Worm (Caenorhabditis elegans) whole organism, L1 larva: ENCODE data around the gene Y71H10B.1.

Source experiments
- F16B12.6 ChIP-seq: fragments of 150-350 bp; optimal IDR thresholded peaks from 2 replicates; lab custom pipeline; 2014; ENCODE audit warnings: missing biosample characterization, missing genetic modification characterization
- aha-1 ChIP-seq: fragments of 150-350 bp; optimal IDR thresholded peaks from 2 replicates; lab custom pipeline; 2014; ENCODE audit warnings: missing biosample characterization, missing genetic modification characterization
- blmp-1 ChIP-seq: fragments of 150-350 bp; optimal IDR thresholded peaks from 2 replicates; lab custom pipeline; 2014; ENCODE audit warnings: missing biosample characterization, missing genetic modification characterization
- ceh-82 ChIP-seq, 3 experiments: fragments of 150-350 bp in 1 of 3; sonication (generic microtip) in 2 of 3; optimal IDR thresholded peaks; 2 replicates each; lab custom pipeline; 2014 to 2017; ENCODE audit warnings: missing biosample characterization in 3 of 3, missing genetic modification characterization in 3 of 3
- dpl-1 ChIP-seq, 3 experiments: fragments of 150-350 bp in 2 of 3; sonication (generic microtip) in 1 of 3; optimal IDR thresholded peaks; 2 replicates each; lab custom pipeline; 2014 to 2017; ENCODE audit warnings: missing biosample characterization in 3 of 3, missing genetic modification characterization in 3 of 3, missing genetic modification reagents in 3 of 3
- dsc-1 ChIP-seq: sonication (generic microtip); optimal IDR thresholded peaks from 2 replicates; lab custom pipeline; 2016; ENCODE audit warnings: mild to moderate bottlenecking, missing genetic modification characterization, missing compliant biosample characterization
- efl-1 ChIP-seq, 4 experiments: fragments of 150-350 bp; optimal IDR thresholded peaks in 3 of 4; peaks in 1 of 4; 1 replicate in 1 of 4; 2 replicates in 3 of 4; lab custom pipeline; 2014; ENCODE audit warnings: missing biosample characterization in 2 of 4, missing genetic modification characterization in 2 of 4, missing genetic modification reagents in 2 of 4
- egl-13 ChIP-seq: sonication (generic microtip); optimal IDR thresholded peaks from 2 replicates; lab custom pipeline; 2016; ENCODE audit warnings: missing genotype, missing genetic modification reagents, missing genetic modification characterization, missing compliant biosample characterization
- egl-27 ChIP-seq, 2 experiments: fragments of 150-350 bp in 1 of 2; sonication (generic microtip); optimal IDR thresholded peaks; 3 replicates each; lab custom pipeline; 2017 to 2018; ENCODE audit warnings: missing biosample characterization in 2 of 2, missing genetic modification characterization in 2 of 2, missing genetic modification reagents in 2 of 2
- elt-2 ChIP-seq: sonication (generic microtip); optimal IDR thresholded peaks from 2 replicates; lab custom pipeline; 2016; ENCODE audit warnings: missing genetic modification characterization, mild to moderate bottlenecking, inconsistent platforms, missing compliant biosample characterization, missing genetic modification reagents
- elt-3 ChIP-seq, 6 experiments: fragments of 150-350 bp in 1 of 6; sonication (generic microtip); optimal IDR thresholded peaks; 2 replicates each; lab custom pipeline; 2017 to 2018; ENCODE audit warnings: missing biosample characterization in 6 of 6, missing genetic modification characterization in 6 of 6, inconsistent platforms in 1 of 6
- ets-5 ChIP-seq: fragments of 200-800 bp; sonication (Bioruptor generic); IDR thresholded peaks from 2 replicates; pipeline ENCODE4 v1.3.6; 2022; ENCODE audit warnings: missing genetic modification characterization, missing compliant biosample characterization
- fkh-10 ChIP-seq: sonication (generic microtip); optimal IDR thresholded peaks from 2 replicates; lab custom pipeline; 2017; ENCODE audit warnings: missing biosample characterization, missing genetic modification reagents, missing genetic modification characterization
- fkh-8 ChIP-seq: sonication (generic microtip); optimal IDR thresholded peaks from 2 replicates; lab custom pipeline; 2016; ENCODE audit warnings: mild to moderate bottlenecking, missing genetic modification characterization, missing compliant biosample characterization
- fos-1 ChIP-seq: fragments of 150-350 bp; optimal IDR thresholded peaks from 2 replicates; lab custom pipeline; 2014; ENCODE audit warnings: missing biosample characterization, missing genetic modification characterization
- lin-13 ChIP-seq: fragments of 150-350 bp; optimal IDR thresholded peaks from 2 replicates; lab custom pipeline; 2014; ENCODE audit warnings: missing biosample characterization, missing genetic modification reagents, missing genetic modification characterization
- lin-14 ChIP-seq: fragments of 200-800 bp; sonication (Bioruptor generic); optimal IDR thresholded peaks from 2 replicates; lab custom pipeline; 2018; ENCODE audit warnings: mild to moderate bottlenecking, missing genetic modification characterization, moderate library complexity, missing compliant biosample characterization
- lin-35 ChIP-seq, 2 experiments: fragments of 150-350 bp; optimal IDR thresholded peaks; 2 replicates each; lab custom pipeline; 2014; ENCODE audit warnings: missing biosample characterization in 2 of 2, missing genetic modification characterization in 2 of 2, missing genetic modification reagents in 2 of 2
- lin-39 ChIP-seq: fragments of 150-350 bp; optimal IDR thresholded peaks from 2 replicates; lab custom pipeline; 2014; ENCODE audit warnings: missing biosample characterization, missing genetic modification reagents, missing genetic modification characterization
- mdl-1 ChIP-seq, 2 experiments: fragments of 150-350 bp; optimal IDR thresholded peaks; 2 replicates each; lab custom pipeline; 2014 to 2017; ENCODE audit warnings: missing biosample characterization in 2 of 2, missing genetic modification characterization in 2 of 2, inconsistent platforms in 1 of 2
- nhr-20 ChIP-seq: sonication (generic microtip); optimal IDR thresholded peaks from 2 replicates; lab custom pipeline; 2016; ENCODE audit warnings: mild to moderate bottlenecking, missing genetic modification characterization, missing compliant biosample characterization
- nhr-28 ChIP-seq: fragments of 150-350 bp; optimal IDR thresholded peaks from 2 replicates; lab custom pipeline; 2014; ENCODE audit warnings: missing biosample characterization, missing genetic modification characterization
- nhr-47 ChIP-seq: sonication (generic microtip); optimal IDR thresholded peaks from 2 replicates; lab custom pipeline; 2016; ENCODE audit warnings: mild to moderate bottlenecking, missing genetic modification characterization, moderate library complexity, missing compliant biosample characterization
- nhr-71 ChIP-seq: sonication (generic microtip); optimal IDR thresholded peaks from 2 replicates; lab custom pipeline; 2016; ENCODE audit warnings: mild to moderate bottlenecking, missing genetic modification characterization, moderate library complexity, missing compliant biosample characterization
- nhr-85 ChIP-seq: sonication (generic microtip); peaks from one replicate; lab custom pipeline; 2016; ENCODE audit warnings: missing genetic modification characterization, inconsistent platforms, missing compliant biosample characterization
- pax-3 ChIP-seq: fragments of 200-800 bp; sonication (Bioruptor generic); optimal IDR thresholded peaks from 2 replicates; lab custom pipeline; 2018; ENCODE audit warnings: mild to moderate bottlenecking, missing genetic modification characterization, moderate library complexity, missing compliant biosample characterization
- pqm-1 ChIP-seq: sonication (generic microtip); optimal IDR thresholded peaks from 3 replicates; lab custom pipeline; 2017; ENCODE audit warnings: missing biosample characterization, missing genetic modification characterization
- rnt-1 ChIP-seq: sonication (generic microtip); optimal IDR thresholded peaks from 2 replicates; lab custom pipeline; 2016; ENCODE audit warnings: mild to moderate bottlenecking, missing genetic modification characterization, moderate library complexity, missing compliant biosample characterization
- snpc-4 ChIP-seq: fragments of 150-350 bp; optimal IDR thresholded peaks from 2 replicates; lab custom pipeline; 2014; ENCODE audit warnings: missing biosample characterization, missing genetic modification characterization
- tlp-1 ChIP-seq: fragments of 150-350 bp; optimal IDR thresholded peaks from 2 replicates; lab custom pipeline; 2014; ENCODE audit warnings: missing biosample characterization, missing genetic modification characterization
- unc-86 ChIP-seq: sonication (generic microtip); optimal IDR thresholded peaks from 2 replicates; lab custom pipeline; 2016; ENCODE audit warnings: missing genetic modification characterization, missing compliant biosample characterization
- unc-98 ChIP-seq: fragments of 200-800 bp; sonication (Bioruptor generic); IDR thresholded peaks from 2 replicates; pipeline ENCODE4 v1.3.6; 2022; ENCODE audit warnings: missing genetic modification characterization, missing compliant biosample characterization
- xbp-1 ChIP-seq: sonication (generic microtip); optimal IDR thresholded peaks from 2 replicates; lab custom pipeline; 2016; ENCODE audit warnings: missing genetic modification characterization, missing compliant biosample characterization

Y71H10B.1 gene

DNA sequence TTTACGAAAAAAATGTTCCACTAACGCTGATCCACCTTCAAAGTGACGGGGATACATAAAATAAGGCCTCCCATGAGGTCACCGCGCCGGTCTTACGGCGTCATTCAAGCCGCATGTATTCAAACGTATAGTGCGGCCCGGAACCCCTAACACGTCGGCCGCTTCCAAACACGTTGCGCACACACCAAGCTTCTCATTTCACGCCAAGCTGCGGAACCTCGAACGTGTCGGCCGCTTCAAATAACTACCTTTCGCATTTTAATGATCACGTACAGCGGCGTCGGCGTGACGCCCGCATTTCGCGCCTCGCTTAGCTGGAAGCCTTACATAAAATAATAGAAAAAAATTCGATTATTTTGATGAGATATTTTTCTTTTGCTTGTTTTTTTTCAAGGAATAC is 3.4 kb upstream of the Y71H10B.1 start (continued):
- TF ChIP-seq snpc-4 (tag; lab: Kevin White, UChicago): peak; percentile 94
- TF ChIP-seq nhr-28 (tag; lab: Kevin White, UChicago): no peak
- no peak for TF ChIP-seq lin-13 (GFP tag; lab: Kevin White, UChicago)

DNA sequence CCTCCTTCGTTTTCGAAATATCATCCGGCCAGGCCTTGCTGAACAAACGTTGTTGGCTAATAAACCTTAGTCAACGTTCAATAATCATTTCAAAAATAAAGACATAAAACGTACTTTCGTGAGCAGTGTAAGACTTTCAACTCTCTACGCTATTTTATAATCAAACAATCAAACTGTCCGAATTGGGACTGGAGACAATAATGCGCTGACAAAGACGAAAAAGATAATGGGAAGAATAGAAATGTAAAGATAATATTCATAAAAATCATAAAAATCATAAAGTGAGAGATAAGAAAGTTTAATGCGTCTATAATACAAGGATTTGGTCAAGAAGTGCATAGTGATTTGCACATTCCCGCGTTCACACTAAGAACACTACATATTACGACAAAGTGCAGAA is 1.7 kb upstream of the Y71H10B.1 start:
- TF ChIP-seq xbp-1 (tag; lab: Kevin White, UChicago) (no peak), dpl-1 (GFP tag; optimal IDR thresholded peaks at IDR 0.05; lab: Kevin White, UChicago) (peak in 1 of 3 experiments; percentile 29), F16B12.6 (tag; lab: Kevin White, UChicago) (peak; percentile 35), nhr-85 (peak; percentile 28), nhr-20 (tag; lab: Kevin White, UChicago) (no peak), mdl-1 (tag; optimal IDR thresholded peaks at IDR 0.05; lab: Kevin White, UChicago) (no peak), nhr-71 (peak; percentile 9), efl-1 (optimal IDR thresholded peaks at IDR 0.05; lab: Kevin White, UChicago) (peak in 1 of 2 experiments; percentile 12), efl-1 (GFP tag; optimal IDR thresholded peaks at IDR 0.05 in 1 of 2; lab: Kevin White, UChicago) (peak in 1 of 2 experiments; percentile 86), elt-2 (tag; lab: Kevin White, UChicago) (peak; percentile 81), tlp-1 (tag; lab: Kevin White, UChicago) (peak; percentile 11), unc-86 (tag; lab: Kevin White, UChicago) (no peak), pqm-1 (tag; lab: Kevin White, UChicago) (peak; percentile 68)

DNA sequence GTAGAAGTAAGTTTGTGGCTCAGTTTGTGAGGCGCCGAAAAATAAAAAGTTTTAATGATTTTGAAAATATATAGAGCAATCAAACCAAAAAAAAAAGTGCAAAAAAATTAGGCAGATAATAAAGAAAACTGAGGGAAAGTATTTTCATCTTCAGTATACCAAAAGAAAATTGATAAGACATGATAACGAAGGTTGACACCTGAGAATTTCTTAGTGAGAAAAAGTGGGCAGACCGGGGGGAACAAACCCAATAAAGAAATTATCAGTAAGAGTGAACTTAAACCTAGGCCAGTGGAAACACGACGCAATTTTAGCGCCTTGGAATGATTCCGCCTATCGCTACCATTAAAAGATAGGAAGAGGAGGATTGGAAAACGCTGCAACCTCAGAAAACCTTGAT is 1.5 kb downstream of the Y71H10B.1 start:
- TF ChIP-seq lin-13 (GFP tag; lab: Kevin White, UChicago): no peak
- TF ChIP-seq blmp-1 (tag; lab: Kevin White, UChicago): peak; percentile 7
- TF ChIP-seq lin-35 (GFP tag; optimal IDR thresholded peaks at IDR 0.05; lab: Kevin White, UChicago): peak in 1 of 2 experiments; percentile 16
- no peak for TF ChIP-seq unc-98
- TF ChIP-seq elt-2 (tag; lab: Kevin White, UChicago): peak; percentile 78
- TF ChIP-seq pqm-1 (tag; lab: Kevin White, UChicago): peak; percentile 25
- TF ChIP-seq lin-39: no peak
- peak in 1 of 6 experiments; percentile 4 for TF ChIP-seq elt-3 (tag; optimal IDR thresholded peaks at IDR 0.05; lab: Kevin White, UChicago)
- TF ChIP-seq aha-1: no peak
- TF ChIP-seq fkh-10: no peak

DNA sequence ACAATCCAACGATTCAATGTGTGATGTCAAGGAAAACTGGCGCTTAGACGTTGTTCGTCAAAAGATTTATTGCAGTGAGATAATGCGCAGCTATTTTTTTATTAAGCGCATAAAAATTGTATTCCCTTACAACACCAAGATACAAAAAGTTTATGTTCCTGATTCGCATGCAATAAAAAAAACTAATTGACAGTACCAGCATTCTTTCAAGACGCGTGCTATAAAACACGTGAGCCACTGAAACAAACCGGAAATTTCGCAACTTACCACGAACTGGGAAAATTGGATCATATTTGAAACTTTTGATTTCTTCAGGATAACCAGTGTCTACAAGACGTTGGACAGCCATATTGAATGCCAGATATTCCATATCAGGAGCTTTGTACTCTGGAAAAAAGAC is 2.6 kb downstream of the Y71H10B.1 start:
- TF ChIP-seq ets-5 (GFP tag; lab: Robert Waterston, UW) (no peak), dsc-1 (tag; lab: Kevin White, UChicago) (no peak), nhr-47 (no peak), rnt-1 (no peak)

DNA sequence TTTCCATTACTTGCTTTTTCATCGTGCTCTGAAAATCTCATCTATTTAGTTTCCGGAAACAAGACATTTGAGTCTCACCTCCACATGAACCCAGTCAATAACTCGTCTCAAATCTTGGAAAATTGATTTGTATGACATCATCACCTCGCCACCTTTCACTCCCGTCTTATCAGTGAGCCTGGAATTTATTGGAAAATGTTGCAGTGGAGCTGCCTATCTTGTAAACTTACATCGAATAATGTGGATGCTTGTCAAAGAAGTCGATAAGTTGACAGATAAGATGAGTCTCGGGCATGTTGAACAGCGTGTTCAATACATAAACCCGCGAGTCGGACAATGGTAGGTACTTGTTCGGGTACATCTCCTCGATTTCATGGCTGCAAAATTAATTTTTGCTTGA is 3.3 kb downstream of the Y71H10B.1 start:
- peak; percentile 2 for TF ChIP-seq tlp-1 (tag; lab: Kevin White, UChicago)
- TF ChIP-seq pqm-1 (tag; lab: Kevin White, UChicago): peak; percentile 73
- TF ChIP-seq elt-2 (tag; lab: Kevin White, UChicago): peak; percentile 42
- TF ChIP-seq efl-1 (optimal IDR thresholded peaks at IDR 0.05; lab: Kevin White, UChicago): no peak
- peak in 1 of 2 experiments; percentile 74 for TF ChIP-seq efl-1 (GFP tag; optimal IDR thresholded peaks at IDR 0.05 in 1 of 2; lab: Kevin White, UChicago)
- TF ChIP-seq fos-1 (tag; lab: Kevin White, UChicago): no peak
- TF ChIP-seq, all 84 proteins: peak for 4

DNA sequence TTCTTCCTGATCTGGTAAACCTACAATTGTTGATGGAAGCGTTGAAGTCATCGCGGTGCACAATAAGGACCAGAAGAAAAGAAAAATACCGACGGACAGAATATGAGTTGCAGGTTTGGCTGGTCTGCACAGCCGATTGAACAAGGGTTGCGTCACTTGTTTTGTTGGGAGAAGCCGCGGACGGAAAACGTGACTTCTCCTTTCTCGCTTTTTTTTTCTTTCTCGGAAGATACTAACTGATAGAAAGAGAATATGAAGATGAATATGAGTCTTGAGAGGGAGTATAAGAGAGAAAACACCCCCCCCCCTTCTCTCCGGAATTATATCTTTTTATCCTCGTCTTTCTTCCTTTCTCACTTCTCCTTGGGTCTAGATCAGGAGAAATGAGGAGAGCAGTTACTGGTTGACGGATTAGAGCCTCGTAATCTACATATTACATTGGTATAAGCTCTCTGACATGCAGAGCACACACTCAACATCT is 12.3 kb downstream of the Y71H10B.1 start, which contains the start of gene ssr-2:
TSS of gene ssr-2 (minus strand) at position 51 of the 481 bp plus-strand sequence.
- TF ChIP-seq nhr-47: peak; percentile 29
- peak; percentile 28 for TF ChIP-seq lin-14 (GFP tag; lab: Kevin White, UChicago)
- peak; percentile 30 for TF ChIP-seq egl-13 (tag; lab: Kevin White, UChicago)
- TF ChIP-seq fkh-8 (tag; lab: Kevin White, UChicago): peak; percentile 70
- TF ChIP-seq dsc-1 (tag; lab: Kevin White, UChicago): peak; percentile 67
- no peak for TF ChIP-seq xbp-1 (tag; lab: Kevin White, UChicago)
- TF ChIP-seq ceh-82 (tag; optimal IDR thresholded peaks at IDR 0.05; lab: Kevin White, UChicago): no peak
- TF ChIP-seq egl-27 (tag; optimal IDR thresholded peaks at IDR 0.05; lab: Kevin White, UChicago): no peak
- no peak for TF ChIP-seq efl-1 (optimal IDR thresholded peaks at IDR 0.05; lab: Kevin White, UChicago)
- TF ChIP-seq efl-1 (GFP tag; optimal IDR thresholded peaks at IDR 0.05 in 1 of 2; lab: Kevin White, UChicago): peak in 1 of 2 experiments; percentile 51
- TF ChIP-seq pax-3: peak; percentile 55
